Worm (Caenorhabditis elegans): ENCODE results near the gene F10C1.9.

ce11 chrII:5697338-5697737, 47.7 kb downstream of the F10C1.9 start:
- TF ChIP-seq ccch-3 (GFP tag; optimal IDR thresholded peaks at IDR 0.05) (no peak), unc-62 (GFP tag; optimal IDR thresholded peaks at IDR 0.05) (no peak), cebp-2 (GFP tag; IDR thresholded peaks at IDR 0.05) (no peak), akir-1 (GFP tag; optimal IDR thresholded peaks at IDR 0.05) (no peak), ama-1 (optimal IDR thresholded peaks at IDR 0.05) (no peak), ama-1 (GFP tag; optimal IDR thresholded peaks at IDR 0.05) (no peak), rpc-1 (optimal IDR thresholded peaks at IDR 0.05) (no peak), rpc-1 (tag; optimal IDR thresholded peaks at IDR 0.05) (no peak), dpl-1 (GFP tag; optimal IDR thresholded peaks at IDR 0.05) (no peak), efl-1 (GFP tag; optimal IDR thresholded peaks at IDR 0.05) (no peak), somi-1 (GFP tag; optimal IDR thresholded peaks at IDR 0.05) (no peak), sea-2 (GFP tag; IDR thresholded peaks at IDR 0.05) (no peak)
